Fruit fly (Drosophila melanogaster): ENCODE data around the gene CG42750.

Gene CG42750

DNA sequence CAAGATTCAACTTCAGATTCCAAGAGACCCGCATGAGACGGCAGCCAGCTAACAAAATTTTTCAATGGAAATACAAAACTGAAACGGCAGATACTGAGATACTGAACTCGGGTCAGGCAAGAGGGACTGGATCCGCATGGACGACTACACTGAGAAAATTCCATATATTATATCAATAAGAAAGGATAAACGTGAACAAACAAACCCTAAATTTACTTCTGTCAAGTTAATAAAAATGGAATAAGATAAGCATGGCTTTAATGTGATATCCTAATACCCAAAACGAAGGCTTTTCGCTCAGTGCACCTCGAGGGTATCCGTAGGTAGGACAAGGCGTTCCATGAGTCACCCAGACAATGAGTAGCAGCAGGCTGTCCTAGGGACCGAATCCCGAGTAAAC is 130.3 kb downstream of the CG42750 start (continued):
- TF ChIP-seq Xrp1 (GFP tag; IDR thresholded peaks at IDR 0.05), result peak; percentile 96
- TF ChIP-seq fd96Cb (tag; optimal IDR thresholded peaks at IDR 0.05), result peak; percentile 83
- TF ChIP-seq otp (GFP tag; IDR thresholded peaks at IDR 0.05), result peak; percentile 93
- TF ChIP-seq zen2 (GFP tag; IDR thresholded peaks at IDR 0.05; ENCODE audit: partially characterized antibody), result no peak
- peak; percentile 96 for TF ChIP-seq zfh1 (GFP tag; IDR thresholded peaks at IDR 0.05)
- peak; percentile 46 for TF ChIP-seq wek (GFP tag; optimal IDR thresholded peaks at IDR 0.05)
- peak; percentile 60 for TF ChIP-seq MBD-R2 (GFP tag; IDR thresholded peaks at IDR 0.05)
- no peak for TF ChIP-seq inv (GFP tag; IDR thresholded peaks at IDR 0.05; ENCODE audit: partially characterized antibody)
- no peak for TF ChIP-seq Doc2 (GFP tag; IDR thresholded peaks at IDR 0.05)
- TF ChIP-seq dan (GFP tag; IDR thresholded peaks at IDR 0.05), result no peak; the same call in 1 of the 2 replicates
- TF ChIP-seq cas (GFP tag; IDR thresholded peaks at IDR 0.05), result 0 out of 2 replicates have a peak, but pooled peaks have one; percentile 30
- TF ChIP-seq exex (tag; optimal IDR thresholded peaks at IDR 0.05), result no peak
- peak; percentile 83 for TF ChIP-seq dm (GFP tag; optimal IDR thresholded peaks at IDR 0.05)
- TF ChIP-seq CG5245 (GFP tag; optimal IDR thresholded peaks at IDR 0.05), result peak; percentile 89
- peak; percentile 78 for TF ChIP-seq tgo (GFP tag; IDR thresholded peaks at IDR 0.05)
- TF ChIP-seq ash1 (GFP tag; optimal IDR thresholded peaks at IDR 0.05), result peak; percentile 53
- TF ChIP-seq Meics (GFP tag; optimal IDR thresholded peaks at IDR 0.05), result peak; percentile 64
- no peak for TF ChIP-seq Dll (GFP tag; IDR thresholded peaks at IDR 0.05; ENCODE audit: partially characterized antibody)
- TF ChIP-seq CG3838 (GFP tag; optimal IDR thresholded peaks at IDR 0.05), result peak; percentile 51
- no peak for TF ChIP-seq CG17912 (GFP tag; optimal IDR thresholded peaks at IDR 0.05)
- peak; percentile 81 for TF ChIP-seq CG11695 (GFP tag; IDR thresholded peaks at IDR 0.05)
- TF ChIP-seq tll (GFP tag; optimal IDR thresholded peaks at IDR 0.05), result peak in 1 of 2 experiments; percentile 74
- peak; percentile 67 for TF ChIP-seq Fer3 (tag; optimal IDR thresholded peaks at IDR 0.05)
- peak; percentile 91 for TF ChIP-seq CG7786 (GFP tag; optimal IDR thresholded peaks at IDR 0.05)
- peak; percentile 86 for TF ChIP-seq tio (GFP tag; optimal IDR thresholded peaks at IDR 0.05)
- peak; percentile 28 for TF ChIP-seq BtbVII (GFP tag; optimal IDR thresholded peaks at IDR 0.05)
- TF ChIP-seq ase (GFP tag; IDR thresholded peaks at IDR 0.05), result peak; percentile 25; the same call in 1 of the 3 replicates
- TF ChIP-seq Eip74EF (GFP tag; optimal IDR thresholded peaks at IDR 0.05), result peak in 1 of 2 experiments; percentile 49
- TF ChIP-seq unpg (GFP tag; optimal IDR thresholded peaks at IDR 0.05), result peak; percentile 85
- 0 out of 2 replicates have a peak, but pooled peaks have one; percentile 9 for TF ChIP-seq Dip2 (GFP tag; IDR thresholded peaks at IDR 0.05)
- peak; percentile 75 for TF ChIP-seq CG6254 (GFP tag; optimal IDR thresholded peaks at IDR 0.05)
- peak; percentile 98 for TF ChIP-seq sens (GFP tag)
- TF ChIP-seq CG15269 (tag; optimal IDR thresholded peaks at IDR 0.05), result peak; percentile 76
- no peak for TF ChIP-seq Nf-YC (tag; optimal IDR thresholded peaks at IDR 0.05)
- TF ChIP-seq CG1602 (GFP tag; optimal IDR thresholded peaks at IDR 0.05), result peak; percentile 89
- peak; percentile 75 for TF ChIP-seq NK7.1 (GFP tag; optimal IDR thresholded peaks at IDR 0.05)
- peak; percentile 84 for TF ChIP-seq Antp (GFP tag; optimal IDR thresholded peaks at IDR 0.05)
- peak; percentile 96 for TF ChIP-seq Ets65A (GFP tag)
- peak; percentile 92 for TF ChIP-seq gem (tag; optimal IDR thresholded peaks at IDR 0.05)
- TF ChIP-seq CG10431 (GFP tag; optimal IDR thresholded peaks at IDR 0.05), result no peak
- peak; percentile 92 for TF ChIP-seq gcm (GFP tag; optimal IDR thresholded peaks at IDR 0.05)
- peak; percentile 64 for TF ChIP-seq Aef1 (GFP tag; IDR thresholded peaks at IDR 0.05)
- no peak for TF ChIP-seq hb (GFP tag; IDR thresholded peaks at IDR 0.05; ENCODE audit: partially characterized antibody)
- peak; percentile 61 for TF ChIP-seq CG31224 (GFP tag; IDR thresholded peaks at IDR 0.05)
- peak; percentile 92 for TF ChIP-seq lbe (GFP tag; optimal IDR thresholded peaks at IDR 0.05)
- TF ChIP-seq Oli (tag; optimal IDR thresholded peaks at IDR 0.05), result peak; percentile 80
- no peak for TF ChIP-seq pfk (GFP tag; optimal IDR thresholded peaks at IDR 0.05)
- no peak for TF ChIP-seq CG7963 (GFP tag; IDR thresholded peaks at IDR 0.05; ENCODE audit: partially characterized antibody)
- TF ChIP-seq CG12071 (GFP tag; optimal IDR thresholded peaks at IDR 0.05), result no peak
- peak; percentile 79 for TF ChIP-seq her (GFP tag; optimal IDR thresholded peaks at IDR 0.05)

Data from whole organism, embryonic.